Worm (Caenorhabditis elegans) whole organism, young adult: ENCODE data around the gene nlp-64.

Experiments used
- B0019.2 ChIP-seq: fragments of 200-800 bp; sonication (Bioruptor generic); conservative IDR thresholded peaks from 2 replicates; pipeline ENCODE4 v1.3.6; 2022; ENCODE audit warnings: missing genetic modification reagents, missing genetic modification characterization, missing compliant biosample characterization
- C06A6.2 ChIP-seq: fragments of 200-800 bp; sonication (Bioruptor generic); conservative IDR thresholded peaks from 2 replicates; pipeline ENCODE4 v1.3.6; 2022; ENCODE audit warnings: missing genetic modification characterization, missing compliant biosample characterization
- F49E8.2 ChIP-seq: sonication (generic microtip); optimal IDR thresholded peaks from 3 replicates; lab custom pipeline; 2017; ENCODE audit warnings: missing genetic modification characterization, mild to moderate bottlenecking, missing compliant biosample characterization, antibody characterized with exemption, moderate library complexity; ENCODE audit not compliant: insufficient read depth
- F57C9.4 ChIP-seq: sonication (generic microtip); optimal IDR thresholded peaks from 2 replicates; lab custom pipeline; 2017; ENCODE audit warnings: mild to moderate bottlenecking, missing genetic modification characterization, missing compliant biosample characterization
- K12H6.12 ChIP-seq: fragments of 200-800 bp; sonication (Bioruptor generic); optimal IDR thresholded peaks from 2 replicates; lab custom pipeline; 2018; ENCODE audit warnings: mild to moderate bottlenecking, missing genetic modification characterization, missing compliant biosample characterization
- T07F8.4 ChIP-seq: sonication (generic microtip); optimal IDR thresholded peaks from 2 replicates; lab custom pipeline; 2016; ENCODE audit warnings: mild to moderate bottlenecking, missing genetic modification characterization, moderate library complexity, missing compliant biosample characterization
- Y67H2A.10 ChIP-seq: fragments of 200-800 bp; sonication (Bioruptor generic); conservative IDR thresholded peaks from 2 replicates; pipeline ENCODE4 v1.3.6; 2022; ENCODE audit warnings: missing genetic modification reagents, missing genetic modification characterization, missing compliant biosample characterization
- Y95B8A.8 ChIP-seq: fragments of 200-800 bp; sonication (Bioruptor generic); IDR thresholded peaks from 2 replicates; pipeline ENCODE4 v1.3.6; 2022; ENCODE audit warnings: missing genetic modification reagents, missing genetic modification characterization, missing compliant biosample characterization
- ama-1 ChIP-seq, 3 experiments: fragments of 150-350 bp in 1 of 3; sonication (generic microtip) in 2 of 3; optimal IDR thresholded peaks; 2 replicates each; lab custom pipeline; 2014 to 2018; ENCODE audit warnings: missing biosample characterization in 2 of 3, missing genetic modification characterization in 2 of 3, missing genetic modification reagents in 2 of 3
- athp-1 ChIP-seq: sonication (generic microtip); optimal IDR thresholded peaks from 2 replicates; lab custom pipeline; 2017; ENCODE audit warnings: mild to moderate bottlenecking, missing genetic modification characterization, missing compliant biosample characterization
- attf-3 ChIP-seq: fragments of 200-800 bp; sonication (Bioruptor generic); conservative IDR thresholded peaks from 2 replicates; pipeline ENCODE4 v1.3.6; 2022; ENCODE audit warnings: missing genetic modification reagents, missing genetic modification characterization, missing compliant biosample characterization
- attf-5 ChIP-seq: fragments of 200-800 bp; sonication (Bioruptor generic); optimal IDR thresholded peaks from 2 replicates; lab custom pipeline; 2018; ENCODE audit warnings: mild to moderate bottlenecking, missing genetic modification characterization, missing compliant biosample characterization
- ccch-3 ChIP-seq: fragments of 200-800 bp; sonication (Bioruptor generic); optimal IDR thresholded peaks from 2 replicates; lab custom pipeline; 2018; ENCODE audit warnings: mild to moderate bottlenecking, missing genetic modification characterization, missing compliant biosample characterization
- cebp-1 ChIP-seq, 2 experiments: fragments of 200-800 bp in 1 of 2; sonication (Bioruptor generic) in 1 of 2; sonication (generic microtip) in 1 of 2; IDR thresholded peaks in 1 of 2; optimal IDR thresholded peaks in 1 of 2; 2 replicates each; pipeline versions ENCODE4 v1.3.6 to Lab custom; 2017 to 2022; ENCODE audit warnings: missing compliant biosample characterization in 2 of 2, missing genetic modification characterization in 2 of 2, mild to moderate bottlenecking in 1 of 2, missing genetic modification reagents in 1 of 2, moderate library complexity in 1 of 2
- ceh-27 ChIP-seq: fragments of 200-800 bp; sonication (Bioruptor generic); optimal IDR thresholded peaks from 2 replicates; lab custom pipeline; 2018; ENCODE audit warnings: mild to moderate bottlenecking, missing genetic modification characterization, moderate library complexity, missing compliant biosample characterization
- ceh-79 ChIP-seq: sonication (generic microtip); optimal IDR thresholded peaks from 2 replicates; lab custom pipeline; 2017; ENCODE audit warnings: mild to moderate bottlenecking, missing genetic modification characterization, missing compliant biosample characterization
- chd-7 ChIP-seq: sonication (generic microtip); optimal IDR thresholded peaks from 2 replicates; lab custom pipeline; 2016; ENCODE audit warnings: mild to moderate bottlenecking, missing genetic modification characterization, moderate library complexity, missing compliant biosample characterization
- dpl-1 ChIP-seq: fragments of 150-350 bp; optimal IDR thresholded peaks from 2 replicates; lab custom pipeline; 2014; ENCODE audit warnings: missing biosample characterization, missing genetic modification reagents, missing genetic modification characterization
- egl-18 ChIP-seq: fragments of 200-800 bp; sonication (Bioruptor generic); IDR thresholded peaks from 2 replicates; pipeline ENCODE4 v1.3.6; 2022; ENCODE audit warnings: missing genetic modification reagents, missing genetic modification characterization, missing compliant biosample characterization
- egl-44 ChIP-seq: fragments of 200-800 bp; sonication (Bioruptor generic); IDR thresholded peaks from 2 replicates; pipeline ENCODE4 v1.3.6; 2022; ENCODE audit warnings: missing genetic modification reagents, missing genetic modification characterization, missing compliant biosample characterization
- egrh-3 ChIP-seq: fragments of 200-800 bp; sonication (Bioruptor generic); IDR thresholded peaks from 2 replicates; pipeline ENCODE4 v1.3.6; 2022; ENCODE audit warnings: missing genetic modification reagents, missing genetic modification characterization, missing compliant biosample characterization
- ekl-4 ChIP-seq: fragments of 200-800 bp; sonication (Bioruptor generic); IDR thresholded peaks from 2 replicates; pipeline ENCODE4 v1.3.6; 2022; ENCODE audit warnings: missing genetic modification reagents, missing genetic modification characterization, missing compliant biosample characterization
- hmg-1.2 ChIP-seq: fragments of 200-800 bp; sonication (Bioruptor generic); IDR thresholded peaks from 2 replicates; pipeline ENCODE4 v1.3.6; 2022; ENCODE audit warnings: missing genetic modification reagents, missing genetic modification characterization, missing compliant biosample characterization
- lag-1 ChIP-seq: fragments of 200-800 bp; sonication (Bioruptor generic); IDR thresholded peaks from 2 replicates; pipeline ENCODE4 v1.3.6; 2022; ENCODE audit warnings: missing genetic modification reagents, missing genetic modification characterization, missing compliant biosample characterization
- let-526 ChIP-seq: fragments of 200-800 bp; sonication (Bioruptor generic); IDR thresholded peaks from 2 replicates; pipeline ENCODE4 v1.3.6; 2022; ENCODE audit warnings: missing genetic modification reagents, missing genetic modification characterization, missing compliant biosample characterization
- let-607 ChIP-seq, 2 experiments: fragments of 200-800 bp in 1 of 2; sonication (Bioruptor generic) in 1 of 2; sonication (generic microtip) in 1 of 2; optimal IDR thresholded peaks; 2 replicates each; lab custom pipeline; 2016 to 2018; ENCODE audit warnings: mild to moderate bottlenecking in 2 of 2, missing compliant biosample characterization in 2 of 2, missing genetic modification characterization in 2 of 2, moderate library complexity in 2 of 2, missing genotype in 1 of 2
- lin-35 ChIP-seq, 3 experiments: fragments of 150-350 bp in 2 of 3; sonication (generic microtip) in 1 of 3; optimal IDR thresholded peaks; 2 replicates each; lab custom pipeline; 2014 to 2018; ENCODE audit warnings: missing biosample characterization in 3 of 3, missing genetic modification characterization in 3 of 3, missing genetic modification reagents in 3 of 3
- lin-40 ChIP-seq: sonication (generic microtip); optimal IDR thresholded peaks from 2 replicates; lab custom pipeline; 2016; ENCODE audit warnings: missing genetic modification characterization, mild to moderate bottlenecking, missing compliant biosample characterization, missing genotype, missing genetic modification reagents
- lin-54 ChIP-seq: fragments of 200-800 bp; sonication (Bioruptor generic); optimal IDR thresholded peaks from 2 replicates; lab custom pipeline; 2018; ENCODE audit warnings: mild to moderate bottlenecking, missing genetic modification characterization, missing compliant biosample characterization
- lir-1 ChIP-seq: fragments of 200-800 bp; sonication (Bioruptor generic); conservative IDR thresholded peaks from 2 replicates; pipeline ENCODE4 v1.3.6; 2022; ENCODE audit warnings: missing genetic modification reagents, missing genetic modification characterization, missing compliant biosample characterization
- lsy-27 ChIP-seq: sonication (generic microtip); optimal IDR thresholded peaks from 2 replicates; lab custom pipeline; 2017; ENCODE audit warnings: missing genetic modification characterization, mild to moderate bottlenecking, missing compliant biosample characterization, antibody characterized with exemption, missing genotype, borderline replicate concordance; ENCODE audit not compliant: insufficient read depth
- madf-10 ChIP-seq: sonication (generic microtip); optimal IDR thresholded peaks from 2 replicates; lab custom pipeline; 2016; ENCODE audit warnings: mild to moderate bottlenecking, missing genetic modification characterization, missing compliant biosample characterization
- madf-3 ChIP-seq: fragments of 200-800 bp; sonication (Bioruptor generic); IDR thresholded peaks from 2 replicates; pipeline ENCODE4 v1.3.6; 2022; ENCODE audit warnings: missing genetic modification reagents, missing genetic modification characterization, missing compliant biosample characterization
- mes-4 ChIP-seq: sonication (generic microtip); optimal IDR thresholded peaks from 2 replicates; lab custom pipeline; 2016; ENCODE audit warnings: missing genotype, missing genetic modification characterization, missing compliant biosample characterization
- mxl-1 ChIP-seq: sonication (generic microtip); optimal IDR thresholded peaks from 2 replicates; lab custom pipeline; 2016; ENCODE audit warnings: missing genetic modification characterization, missing compliant biosample characterization
- nfyb-1 ChIP-seq: fragments of 200-800 bp; sonication (Bioruptor generic); IDR thresholded peaks from 2 replicates; pipeline ENCODE4 v1.3.6; 2022; ENCODE audit warnings: missing genetic modification reagents, missing genetic modification characterization, missing compliant biosample characterization
- nhr-120 ChIP-seq: fragments of 200-800 bp; sonication (Bioruptor generic); IDR thresholded peaks from 2 replicates; pipeline ENCODE4 v1.3.6; 2022; ENCODE audit warnings: missing genetic modification characterization, missing compliant biosample characterization
- nhr-179 ChIP-seq: sonication (generic microtip); optimal IDR thresholded peaks from 2 replicates; lab custom pipeline; 2016; ENCODE audit warnings: mild to moderate bottlenecking, missing genetic modification characterization, missing compliant biosample characterization
- rcor-1 ChIP-seq: fragments of 200-800 bp; sonication (Bioruptor generic); IDR thresholded peaks from 2 replicates; pipeline ENCODE4 v1.3.6; 2022; ENCODE audit warnings: missing genetic modification reagents, missing genetic modification characterization, missing compliant biosample characterization
- tbp1 ChIP-seq: fragments of 200-800 bp; sonication (Bioruptor generic); optimal IDR thresholded peaks from 2 replicates; lab custom pipeline; 2018; ENCODE audit warnings: mild to moderate bottlenecking, missing genetic modification characterization, missing compliant biosample characterization
- tbx-9 ChIP-seq: sonication (generic microtip); optimal IDR thresholded peaks from 2 replicates; lab custom pipeline; 2016; ENCODE audit warnings: borderline replicate concordance, missing genetic modification characterization, inconsistent platforms, missing compliant biosample characterization
- xnd-1 ChIP-seq: sonication (generic microtip); optimal IDR thresholded peaks from 2 replicates; lab custom pipeline; 2016; ENCODE audit warnings: missing genotype, missing genetic modification reagents, missing genetic modification characterization, missing compliant biosample characterization
- ztf-22 ChIP-seq: fragments of 200-800 bp; sonication (Bioruptor generic); optimal IDR thresholded peaks from 2 replicates; lab custom pipeline; 2018; ENCODE audit warnings: mild to moderate bottlenecking, missing genetic modification characterization, moderate library complexity, missing compliant biosample characterization
- ztf-25 ChIP-seq: fragments of 200-800 bp; sonication (Bioruptor generic); IDR thresholded peaks from 2 replicates; pipeline ENCODE4 v1.3.6; 2022; ENCODE audit warnings: missing genetic modification reagents, missing genetic modification characterization, missing compliant biosample characterization
- ztf-28 ChIP-seq: fragments of 200-800 bp; sonication (Bioruptor generic); IDR thresholded peaks from 2 replicates; pipeline ENCODE4 v1.3.6; 2022; ENCODE audit warnings: missing genetic modification reagents, missing genetic modification characterization, missing compliant biosample characterization
- ztf-3 ChIP-seq: fragments of 200-800 bp; sonication (Bioruptor generic); optimal IDR thresholded peaks from 2 replicates; lab custom pipeline; 2018; ENCODE audit warnings: mild to moderate bottlenecking, missing genetic modification characterization, missing compliant biosample characterization

The nlp-64 gene

DNA sequence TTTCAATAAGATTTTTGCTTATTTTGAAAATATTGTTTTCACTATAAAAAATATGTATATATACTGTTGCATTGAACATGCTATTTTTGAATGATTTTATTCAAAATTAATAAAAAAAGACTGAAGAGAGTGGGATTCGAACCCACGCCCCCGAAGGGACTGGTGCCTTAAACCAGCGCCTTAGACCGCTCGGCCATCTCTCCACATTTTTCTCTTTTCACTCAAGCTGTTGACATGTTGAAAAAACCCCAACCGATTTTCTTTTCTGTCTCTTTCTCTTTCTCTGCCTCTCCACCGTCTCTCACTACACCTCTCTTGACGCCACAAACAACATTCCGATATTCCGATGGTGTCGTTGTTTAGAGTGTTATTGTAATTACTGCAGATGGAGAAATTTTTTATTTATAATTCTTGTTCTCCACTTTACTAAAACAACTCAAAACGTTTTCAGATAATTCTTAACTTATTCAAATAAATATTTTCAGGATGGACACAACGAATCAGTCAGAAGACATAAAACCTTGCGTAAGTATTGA, 42.1 kb upstream of the nlp-64 start, which contains the start of gene sor-3 (continued):
- TF ChIP-seq ztf-3 (GFP tag; lab: Kevin White, UChicago) (no peak), lin-35 (GFP tag; optimal IDR thresholded peaks at IDR 0.05; lab: Kevin White, UChicago) (peak in 1 of 3 experiments; percentile 71), ccch-3 (GFP tag; lab: Kevin White, UChicago) (no peak), let-607 (tag; optimal IDR thresholded peaks at IDR 0.05; lab: Kevin White, UChicago) (peak; percentile 62 to 76), F57C9.4 (tag; lab: Kevin White, UChicago) (no peak), ztf-22 (GFP tag; lab: Kevin White, UChicago) (no peak), ceh-79 (tag; lab: Kevin White, UChicago) (no peak), hmg-1.2 (GFP tag; lab: Robert Waterston, UW) (peak; percentile 87), lsy-27 (peak; percentile 74), cebp-1 (GFP tag; IDR thresholded peaks at IDR 0.05; lab: Robert Waterston, UW) (no peak), cebp-1 (tag; optimal IDR thresholded peaks at IDR 0.05; lab: Kevin White, UChicago) (no peak), mes-4 (tag; lab: Kevin White, UChicago) (peak; percentile 66), let-526 (GFP tag; lab: Robert Waterston, UW) (peak; percentile 83; the same call in 1 of the 2 replicates), F49E8.2 (tag; lab: Kevin White, UChicago) (peak; percentile 43), rcor-1 (peak; percentile 76), xnd-1 (no peak), athp-1 (tag; lab: Kevin White, UChicago) (peak; percentile 26), K12H6.12 (peak; percentile 76), lir-1 (GFP tag; lab: Robert Waterston, UW) (peak; percentile 68), madf-3 (GFP tag; lab: Robert Waterston, UW) (no peak), attf-3 (GFP tag; lab: Robert Waterston, UW) (peak; percentile 82), tbp1 (GFP tag; lab: Kevin White, UChicago) (peak; percentile 93), lin-54 (GFP tag; lab: Kevin White, UChicago) (no peak), nfyb-1 (GFP tag; lab: Robert Waterston, UW) (peak; percentile 85), ztf-28 (0 out of 2 replicates have a peak, but pooled peaks have one; percentile 35), ekl-4 (GFP tag; lab: Robert Waterston, UW) (peak; percentile 67), lag-1 (GFP tag; lab: Robert Waterston, UW) (no peak), ama-1 (optimal IDR thresholded peaks at IDR 0.05; lab: Kevin White, UChicago) (no peak), ama-1 (GFP tag; optimal IDR thresholded peaks at IDR 0.05; lab: Kevin White, UChicago) (peak; percentile 44 to 60), mxl-1 (tag; lab: Kevin White, UChicago) (peak; percentile 85), tbx-9 (tag; lab: Kevin White, UChicago) (no peak), ceh-27 (peak; percentile 42), attf-5 (GFP tag; lab: Kevin White, UChicago) (peak; percentile 69), nhr-120 (GFP tag; lab: Robert Waterston, UW) (no peak), madf-10 (tag; lab: Kevin White, UChicago) (peak; percentile 82), Y67H2A.10 (GFP tag; lab: Robert Waterston, UW) (no peak; the same call in 1 of the 2 replicates), egl-44 (peak; percentile 76; the same call in 1 of the 2 replicates), B0019.2 (GFP tag; lab: Robert Waterston, UW) (no peak), lin-40 (tag; lab: Kevin White, UChicago) (peak; percentile 91), ztf-25 (peak; percentile 88), C06A6.2 (GFP tag; lab: Robert Waterston, UW) (peak; percentile 57; the same call in 1 of the 2 replicates), egl-18 (GFP tag; lab: Robert Waterston, UW) (0 out of 2 replicates have a peak, but pooled peaks have one; percentile 22), Y95B8A.8 (GFP tag; lab: Robert Waterston, UW) (no peak), dpl-1 (GFP tag; lab: Kevin White, UChicago) (no peak), chd-7 (peak; percentile 64), T07F8.4 (tag; lab: Kevin White, UChicago) (peak; percentile 49), egrh-3 (peak; percentile 68), nhr-179 (tag; lab: Kevin White, UChicago) (peak; percentile 35)
